Fruit fly (Drosophila melanogaster): ENCODE measurements around the gene CG32302.

The CG32302 gene

dm6 chr3L:2268525-2268924, at the start of gene CG32302:
Gene CG32302, plus strand, starts transcription at chr3L:2268825.
- TF ChIP-seq EcR (GFP tag; optimal IDR thresholded peaks at IDR 0.05) (no peak), psq (optimal IDR thresholded peaks at IDR 0.05) (no peak), CG8478 (optimal IDR thresholded peaks at IDR 0.05) (no peak), pan (optimal IDR thresholded peaks at IDR 0.05) (no peak), Dll (optimal IDR thresholded peaks at IDR 0.05) (no peak), usp (GFP tag; optimal IDR thresholded peaks at IDR 0.05) (no peak)

dm6 chr3L:2228367-2229171, 40.1 kb upstream of the CG32302 start:
- TF ChIP-seq Dll (optimal IDR thresholded peaks at IDR 0.05) (no peak), usp (GFP tag; optimal IDR thresholded peaks at IDR 0.05) (no peak), EcR (GFP tag; optimal IDR thresholded peaks at IDR 0.05) (no peak), psq (optimal IDR thresholded peaks at IDR 0.05) (no peak), CG8478 (optimal IDR thresholded peaks at IDR 0.05) (no peak), pan (optimal IDR thresholded peaks at IDR 0.05) (no peak)

- TF ChIP-seq pan (optimal IDR thresholded peaks at IDR 0.05) (no peak), CG8478 (optimal IDR thresholded peaks at IDR 0.05) (no peak), psq (optimal IDR thresholded peaks at IDR 0.05) (no peak), EcR (GFP tag; optimal IDR thresholded peaks at IDR 0.05) (no peak), usp (GFP tag; optimal IDR thresholded peaks at IDR 0.05) (no peak), Dll (optimal IDR thresholded peaks at IDR 0.05) (no peak)
These were observed 39.4 kb upstream of the CG32302 start, which contains the start of gene Oseg2 for dm6 chr3L:2229172-2229696. Gene Oseg2, plus strand, starts transcription at chr3L:2229646.

- TF ChIP-seq psq (optimal IDR thresholded peaks at IDR 0.05) (no peak), usp (GFP tag; optimal IDR thresholded peaks at IDR 0.05) (no peak), pan (optimal IDR thresholded peaks at IDR 0.05) (no peak), Dll (optimal IDR thresholded peaks at IDR 0.05) (no peak), CG8478 (optimal IDR thresholded peaks at IDR 0.05) (no peak), EcR (GFP tag; optimal IDR thresholded peaks at IDR 0.05) (no peak)
These were observed 31.6 kb upstream of the CG32302 start, which contains the start of gene CG9018 for dm6 chr3L:2237034-2237433. Gene CG9018, minus strand, starts transcription at chr3L:2237076.

- TF ChIP-seq pan (optimal IDR thresholded peaks at IDR 0.05): no peak
- no peak for TF ChIP-seq EcR (GFP tag; optimal IDR thresholded peaks at IDR 0.05)
- TF ChIP-seq Dll (optimal IDR thresholded peaks at IDR 0.05): no peak
- no peak for TF ChIP-seq CG8478 (optimal IDR thresholded peaks at IDR 0.05)
- TF ChIP-seq psq (optimal IDR thresholded peaks at IDR 0.05): no peak
- no peak for TF ChIP-seq usp (GFP tag; optimal IDR thresholded peaks at IDR 0.05)
These were observed 30.9 kb upstream of the CG32302 start, which contains the start of gene ACXD for dm6 chr3L:2237543-2238233. Gene ACXD, plus strand, starts transcription at chr3L:2237608.

- TF ChIP-seq Dll (optimal IDR thresholded peaks at IDR 0.05): no peak
- no peak for TF ChIP-seq pan (optimal IDR thresholded peaks at IDR 0.05)
- no peak for TF ChIP-seq EcR (GFP tag; optimal IDR thresholded peaks at IDR 0.05)
- no peak for TF ChIP-seq usp (GFP tag; optimal IDR thresholded peaks at IDR 0.05)
- no peak for TF ChIP-seq psq (optimal IDR thresholded peaks at IDR 0.05)
- TF ChIP-seq CG8478 (optimal IDR thresholded peaks at IDR 0.05): no peak
These were observed 24.6 kb upstream of the CG32302 start, which contains the start of gene CG32301 for dm6 chr3L:2243846-2244528. Gene CG32301, plus strand, starts transcription at chr3L:2244478.

- TF ChIP-seq usp (GFP tag; optimal IDR thresholded peaks at IDR 0.05) (no peak), pan (optimal IDR thresholded peaks at IDR 0.05) (no peak), CG8478 (optimal IDR thresholded peaks at IDR 0.05) (no peak), Dll (optimal IDR thresholded peaks at IDR 0.05) (no peak), psq (optimal IDR thresholded peaks at IDR 0.05) (no peak), EcR (GFP tag; optimal IDR thresholded peaks at IDR 0.05) (no peak)
These were observed 20.3 kb upstream of the CG32302 start, which contains the start of gene CG32305 for dm6 chr3L:2248335-2248734. Gene CG32305, plus strand, starts transcription at chr3L:2248635.

- TF ChIP-seq CG8478 (optimal IDR thresholded peaks at IDR 0.05) (no peak), usp (GFP tag; optimal IDR thresholded peaks at IDR 0.05) (no peak), psq (optimal IDR thresholded peaks at IDR 0.05) (no peak), EcR (GFP tag; optimal IDR thresholded peaks at IDR 0.05) (no peak), pan (optimal IDR thresholded peaks at IDR 0.05) (no peak), Dll (optimal IDR thresholded peaks at IDR 0.05) (no peak)
These were observed 14.5 kb upstream of the CG32302 start for dm6 chr3L:2253962-2254662.

- TF ChIP-seq psq (optimal IDR thresholded peaks at IDR 0.05) (no peak), Dll (optimal IDR thresholded peaks at IDR 0.05) (no peak), EcR (GFP tag; optimal IDR thresholded peaks at IDR 0.05) (no peak), usp (GFP tag; optimal IDR thresholded peaks at IDR 0.05) (no peak), CG8478 (optimal IDR thresholded peaks at IDR 0.05) (no peak), pan (optimal IDR thresholded peaks at IDR 0.05) (no peak)
These were observed 12.8 kb upstream of the CG32302 start for dm6 chr3L:2255775-2256174.

- TF ChIP-seq psq (optimal IDR thresholded peaks at IDR 0.05) (no peak), EcR (GFP tag; optimal IDR thresholded peaks at IDR 0.05) (no peak), Dll (optimal IDR thresholded peaks at IDR 0.05) (no peak), CG8478 (optimal IDR thresholded peaks at IDR 0.05) (no peak), usp (GFP tag; optimal IDR thresholded peaks at IDR 0.05) (no peak), pan (optimal IDR thresholded peaks at IDR 0.05) (no peak)
These were observed 12.0 kb upstream of the CG32302 start for dm6 chr3L:2256422-2257172.

Data from whole organism.